Fruit fly (Drosophila melanogaster) whole organism: ENCODE results near the gene Sac1.

Experiments
- CG8478 ChIP-seq: fragments of >200 bp; optimal IDR thresholded peaks from 2 replicates; lab custom pipeline; 2018; ENCODE audit warnings: inconsistent platforms
- pan ChIP-seq: fragments of >200 bp; optimal IDR thresholded peaks from 2 replicates; lab custom pipeline; 2017
- usp ChIP-seq: fragments of >200 bp; optimal IDR thresholded peaks from 2 replicates; lab custom pipeline; 2017; ENCODE audit warnings: missing biosample characterization, missing genetic modification characterization, mixed read lengths

dm6 chr3L:1269013-1269412 lies 21.4 kb downstream of the Sac1 start:
- TF ChIP-seq pan = no peak
- TF ChIP-seq CG8478 = no peak
- TF ChIP-seq usp = no peak
